Fruit fly (Drosophila melanogaster): ENCODE data around the gene Trmt61.

Trmt61 gene

dm6 chr3R:26104302-26105140 is 45.2 kb downstream of the Trmt61 start (continued):
- no peak for TF ChIP-seq CG11696 (GFP tag; IDR thresholded peaks at IDR 0.05)
- no peak for TF ChIP-seq CG31441 (GFP tag; IDR thresholded peaks at IDR 0.05)
- TF ChIP-seq CG3995 (GFP tag; optimal IDR thresholded peaks at IDR 0.05): no peak
- peak; percentile 47; the same call in 1 of the 2 replicates for TF ChIP-seq rib (GFP tag; IDR thresholded peaks at IDR 0.05)
- peak; percentile 37 for TF ChIP-seq CG10543 (GFP tag; optimal IDR thresholded peaks at IDR 0.05)
- peak; percentile 23 for TF ChIP-seq CG10209 (GFP tag; optimal IDR thresholded peaks at IDR 0.05)
- TF ChIP-seq emc (GFP tag; optimal IDR thresholded peaks at IDR 0.05): no peak
- TF ChIP-seq CG2202 (tag; optimal IDR thresholded peaks at IDR 0.05): peak; percentile 26
- peak; percentile 37 for TF ChIP-seq CG15696 (tag; optimal IDR thresholded peaks at IDR 0.05)
- peak; percentile 10 for TF ChIP-seq Fer2 (tag; optimal IDR thresholded peaks at IDR 0.05)
- TF ChIP-seq kay (GFP tag; optimal IDR thresholded peaks at IDR 0.05): no peak
- no peak for TF ChIP-seq chif (GFP tag; optimal IDR thresholded peaks at IDR 0.05)
- no peak for TF ChIP-seq crol (GFP tag; IDR thresholded peaks at IDR 0.05)
- TF ChIP-seq tx (GFP tag; optimal IDR thresholded peaks at IDR 0.05): no peak
- TF ChIP-seq Six4 (GFP tag; optimal IDR thresholded peaks at IDR 0.05): no peak
- TF ChIP-seq TFAM (GFP tag; optimal IDR thresholded peaks at IDR 0.05): no peak
- no peak for TF ChIP-seq ems (GFP tag; optimal IDR thresholded peaks at IDR 0.05)
- no peak for TF ChIP-seq CG11247 (GFP tag; IDR thresholded peaks at IDR 0.05)
- TF ChIP-seq CG12744 (GFP tag; optimal IDR thresholded peaks at IDR 0.05): no peak
- TF ChIP-seq fd64A (GFP tag; optimal IDR thresholded peaks at IDR 0.05): no peak
- TF ChIP-seq Sox102F (GFP tag; optimal IDR thresholded peaks at IDR 0.05): peak; percentile 23
- TF ChIP-seq CG8944 (GFP tag; optimal IDR thresholded peaks at IDR 0.05): no peak
- no peak for TF ChIP-seq ttk (GFP tag; IDR thresholded peaks at IDR 0.05)
- TF ChIP-seq CG9437 (GFP tag; optimal IDR thresholded peaks at IDR 0.05): no peak
- no peak for TF ChIP-seq nom (GFP tag; optimal IDR thresholded peaks at IDR 0.05)
- peak; percentile 10 for TF ChIP-seq CG3407 (GFP tag; optimal IDR thresholded peaks at IDR 0.05)
- TF ChIP-seq Hmx (GFP tag; optimal IDR thresholded peaks at IDR 0.05): no peak
- no peak for TF ChIP-seq fd96Cb (tag; optimal IDR thresholded peaks at IDR 0.05)
- TF ChIP-seq Myb (GFP tag; optimal IDR thresholded peaks at IDR 0.05): no peak
- TF ChIP-seq CG7786 (GFP tag; optimal IDR thresholded peaks at IDR 0.05): no peak
- TF ChIP-seq dysf (GFP tag; IDR thresholded peaks at IDR 0.05): peak; percentile 78
- no peak for TF ChIP-seq CG7372 (GFP tag; IDR thresholded peaks at IDR 0.05)
- TF ChIP-seq fu2 (GFP tag; optimal IDR thresholded peaks at IDR 0.05): no peak
- no peak for TF ChIP-seq pita (GFP tag; optimal IDR thresholded peaks at IDR 0.05)
- TF ChIP-seq CG3065 (GFP tag; optimal IDR thresholded peaks at IDR 0.05): no peak
- no peak for TF ChIP-seq CG17361 (GFP tag; IDR thresholded peaks at IDR 0.05)
- peak; percentile 35 for TF ChIP-seq CG30403 (GFP tag; optimal IDR thresholded peaks at IDR 0.05)
- no peak for TF ChIP-seq ind (GFP tag; optimal IDR thresholded peaks at IDR 0.05)
- no peak for TF ChIP-seq fd102C (GFP tag; optimal IDR thresholded peaks at IDR 0.05)
- no peak for TF ChIP-seq Lim3 (GFP tag; IDR thresholded peaks at IDR 0.05)
- no peak for TF ChIP-seq ci (GFP tag; IDR thresholded peaks at IDR 0.05)
- TF ChIP-seq CG15269 (tag; optimal IDR thresholded peaks at IDR 0.05): peak; percentile 42
- no peak for TF ChIP-seq ERR (GFP tag; optimal IDR thresholded peaks at IDR 0.05)
- TF ChIP-seq danr (GFP tag; IDR thresholded peaks at IDR 0.05): no peak; the same call in 1 of the 2 replicates
- TF ChIP-seq CG4282 (GFP tag; optimal IDR thresholded peaks at IDR 0.05): no peak
- TF ChIP-seq NC2β (GFP tag; optimal IDR thresholded peaks at IDR 0.05): no peak
- no peak for TF ChIP-seq CG2116 (GFP tag; optimal IDR thresholded peaks at IDR 0.05)
- no peak for TF ChIP-seq H15 (GFP tag; IDR thresholded peaks at IDR 0.05)
- no peak for TF ChIP-seq dati (GFP tag; IDR thresholded peaks at IDR 0.05)
- TF ChIP-seq Tbp (GFP tag; optimal IDR thresholded peaks at IDR 0.05): no peak
- TF ChIP-seq ab (GFP tag; optimal IDR thresholded peaks at IDR 0.05): no peak
